Worm (Caenorhabditis elegans) whole organism, young adult: ENCODE data around the gene F48E3.2.

Source experiments
- B0019.2 ChIP-seq: fragments of 200-800 bp; sonication (Bioruptor generic); conservative IDR thresholded peaks from 2 replicates; pipeline ENCODE4 v1.3.6; 2022; ENCODE audit warnings: missing genetic modification reagents, missing genetic modification characterization, missing compliant biosample characterization
- T07F8.4 ChIP-seq: sonication (generic microtip); optimal IDR thresholded peaks from 2 replicates; lab custom pipeline; 2016; ENCODE audit warnings: mild to moderate bottlenecking, missing genetic modification characterization, moderate library complexity, missing compliant biosample characterization
- aptf-2 ChIP-seq: fragments of 200-800 bp; sonication (Bioruptor generic); conservative IDR thresholded peaks from 2 replicates; pipeline ENCODE4 v1.3.6; 2022; ENCODE audit warnings: missing genetic modification reagents, missing genetic modification characterization, missing compliant biosample characterization
- ceh-79 ChIP-seq: sonication (generic microtip); optimal IDR thresholded peaks from 2 replicates; lab custom pipeline; 2017; ENCODE audit warnings: mild to moderate bottlenecking, missing genetic modification characterization, missing compliant biosample characterization
- dpl-1 ChIP-seq: fragments of 150-350 bp; optimal IDR thresholded peaks from 2 replicates; lab custom pipeline; 2014; ENCODE audit warnings: missing biosample characterization, missing genetic modification reagents, missing genetic modification characterization
- nfya-2 ChIP-seq: fragments of 200-800 bp; sonication (Bioruptor generic); IDR thresholded peaks from 2 replicates; pipeline ENCODE4 v1.3.6; 2022; ENCODE audit warnings: missing genetic modification reagents, missing genetic modification characterization, missing compliant biosample characterization
- somi-1 ChIP-seq: fragments of 200-800 bp; sonication (Bioruptor generic); optimal IDR thresholded peaks from 2 replicates; lab custom pipeline; 2018; ENCODE audit warnings: mild to moderate bottlenecking, missing genetic modification characterization, missing compliant biosample characterization
- unc-130 ChIP-seq: sonication (generic microtip); optimal IDR thresholded peaks from 2 replicates; lab custom pipeline; 2016; ENCODE audit warnings: missing genetic modification reagents, missing genetic modification characterization, missing compliant biosample characterization
- ztf-26 ChIP-seq: sonication (generic microtip); optimal IDR thresholded peaks from 2 replicates; lab custom pipeline; 2017; ENCODE audit warnings: missing genetic modification characterization, missing compliant biosample characterization

ce11 chrX:7463637-7464036, 29.3 kb downstream of the F48E3.2 start, which contains the start of gene sox-2:
- TF ChIP-seq somi-1 (no peak), B0019.2 (GFP tag; lab: Robert Waterston, UW) (no peak), T07F8.4 (no peak), unc-130 (no peak), ztf-26 (no peak), aptf-2 (no peak), nfya-2 (no peak), dpl-1 (GFP tag; lab: Kevin White, UChicago) (no peak), ceh-79 (tag; lab: Kevin White, UChicago) (no peak)
